Fruit fly (Drosophila melanogaster) whole organism, embryonic: ENCODE data around the gene mAChR-C.
A peak's percentile ranks its signal among the peaks of the same experiment; 100 is the strongest.

Source experiments
- Aef1 ChIP-seq: fragments of 200-800 bp; sonication (Bioruptor generic); IDR thresholded peaks from 3 replicates; pipeline ENCODE4 v1.3.6; 2022; ENCODE audit warnings: missing biosample characterization, missing genetic modification characterization
- Asciz ChIP-seq: fragments of 200-800 bp; sonication (Bioruptor generic); optimal IDR thresholded peaks from 2 replicates; lab custom pipeline; 2017; ENCODE audit warnings: missing biosample characterization, mild to moderate bottlenecking, missing genetic modification characterization, missing genetic modification reagents
- CG10565 ChIP-seq: fragments of 200-800 bp; sonication (Bioruptor generic); optimal IDR thresholded peaks from 3 replicates; lab custom pipeline; 2016; ENCODE audit warnings: missing biosample characterization, mild to moderate bottlenecking, missing genetic modification characterization
- CG12155 ChIP-seq: fragments of 200-800 bp; sonication (Bioruptor generic); optimal IDR thresholded peaks from 3 replicates; lab custom pipeline; 2016; ENCODE audit warnings: missing biosample characterization, missing genetic modification characterization
- CG12299 ChIP-seq: fragments of 200-800 bp; sonication (Bioruptor generic); optimal IDR thresholded peaks from 2 replicates; lab custom pipeline; 2018; ENCODE audit warnings: missing biosample characterization, mild to moderate bottlenecking, missing genetic modification characterization
- CG12391 ChIP-seq: fragments of 200-800 bp; sonication (Bioruptor generic); optimal IDR thresholded peaks from 3 replicates; lab custom pipeline; 2018; ENCODE audit warnings: missing biosample characterization, mild to moderate bottlenecking, missing genetic modification characterization, moderate library complexity
- CG13123 ChIP-seq: fragments of 200-800 bp; sonication (Bioruptor generic); optimal IDR thresholded peaks from 2 replicates; lab custom pipeline; 2016; ENCODE audit warnings: missing biosample characterization, missing genetic modification characterization
- CG14667 ChIP-seq: fragments of 200-800 bp; sonication (Bioruptor generic); IDR thresholded peaks from 2 replicates; pipeline ENCODE4 v1.3.6; 2022; ENCODE audit warnings: missing biosample characterization, missing genetic modification characterization
- CG14860 ChIP-seq: fragments of 200-800 bp; sonication (Bioruptor generic); IDR thresholded peaks from 3 replicates; pipeline ENCODE4 v1.3.6; 2022; ENCODE audit warnings: missing biosample characterization, missing genetic modification characterization; ENCODE audit not compliant: partially characterized antibody
- CG2129 ChIP-seq: fragments of 200-800 bp; sonication (Bioruptor generic); IDR thresholded peaks from 2 replicates; pipeline ENCODE4 v1.3.6; 2022; ENCODE audit warnings: missing biosample characterization, missing genetic modification characterization; ENCODE audit not compliant: partially characterized antibody
- CG3065 ChIP-seq: fragments of 200-800 bp; sonication (Bioruptor generic); optimal IDR thresholded peaks from 2 replicates; lab custom pipeline; 2016; ENCODE audit warnings: missing biosample characterization, missing genetic modification characterization
- CG32767 ChIP-seq: fragments of 200-800 bp; sonication (Bioruptor generic); IDR thresholded peaks from 2 replicates; pipeline ENCODE4 v1.3.6; 2022; ENCODE audit warnings: missing biosample characterization, missing genetic modification characterization
- CG4707 ChIP-seq: fragments of 200-800 bp; sonication (Bioruptor generic); optimal IDR thresholded peaks from 2 replicates; lab custom pipeline; 2018; ENCODE audit warnings: missing biosample characterization, mild to moderate bottlenecking, missing genetic modification characterization, moderate library complexity
- CG5180 ChIP-seq: fragments of 200-800 bp; sonication (Bioruptor generic); optimal IDR thresholded peaks from 3 replicates; lab custom pipeline; 2017; ENCODE audit warnings: missing biosample characterization, missing genetic modification characterization, mild to moderate bottlenecking, moderate library complexity, missing genetic modification reagents
- CG7271 ChIP-seq: fragments of 200-800 bp; sonication (Bioruptor generic); optimal IDR thresholded peaks from 2 replicates; lab custom pipeline; 2018; ENCODE audit warnings: missing biosample characterization, mild to moderate bottlenecking, missing genetic modification characterization, moderate library complexity
- CG7556 ChIP-seq: fragments of 200-800 bp; sonication (Bioruptor generic); optimal IDR thresholded peaks from 2 replicates; lab custom pipeline; 2017; ENCODE audit warnings: missing biosample characterization, mild to moderate bottlenecking, missing genetic modification characterization
- CG7928 ChIP-seq: fragments of 200-800 bp; sonication (Bioruptor generic); optimal IDR thresholded peaks from 2 replicates; lab custom pipeline; 2017; ENCODE audit warnings: missing biosample characterization, mild to moderate bottlenecking, missing genetic modification characterization
- CrebB ChIP-seq: fragments of 200-800 bp; sonication (Bioruptor generic); optimal IDR thresholded peaks from 3 replicates; lab custom pipeline; 2018; ENCODE audit warnings: missing biosample characterization, mild to moderate bottlenecking, missing genetic modification characterization
- Deaf1 ChIP-seq: fragments of 200-800 bp; optimal IDR thresholded peaks from 3 replicates; lab custom pipeline; 2019; ENCODE audit warnings: missing biosample characterization, mild to moderate bottlenecking, missing genetic modification characterization, moderate library complexity
- Fer1 ChIP-seq: fragments of 200-800 bp; sonication (Bioruptor generic); optimal IDR thresholded peaks from 2 replicates; lab custom pipeline; 2017; ENCODE audit warnings: missing biosample characterization, mild to moderate bottlenecking, missing genetic modification characterization
- Fer3 ChIP-seq: fragments of 200-800 bp; sonication (Bioruptor generic); optimal IDR thresholded peaks from 2 replicates; lab custom pipeline; 2018; ENCODE audit warnings: missing biosample characterization, mild to moderate bottlenecking, missing genetic modification characterization, moderate library complexity
- Gug ChIP-seq: fragments of 200-800 bp; sonication (Bioruptor generic); IDR thresholded peaks from 4 replicates; pipeline ENCODE4 v1.3.6; 2022; ENCODE audit warnings: missing biosample characterization, missing genetic modification characterization
- H15 ChIP-seq: fragments of 200-800 bp; sonication (Bioruptor generic); IDR thresholded peaks from 3 replicates; pipeline ENCODE4 v1.3.6; 2022; ENCODE audit warnings: missing biosample characterization, missing genetic modification characterization
- Hmr ChIP-seq: fragments of 200-800 bp; sonication (Bioruptor generic); optimal IDR thresholded peaks from 3 replicates; lab custom pipeline; 2017; ENCODE audit warnings: mild to moderate bottlenecking, missing biosample characterization, missing genetic modification reagents, missing genetic modification characterization
- Hmx ChIP-seq: fragments of 200-800 bp; sonication (Bioruptor generic); optimal IDR thresholded peaks from 2 replicates; lab custom pipeline; 2016; ENCODE audit warnings: missing biosample characterization, missing genetic modification characterization
- Mes4 ChIP-seq: fragments of 200-800 bp; sonication (Bioruptor generic); optimal IDR thresholded peaks from 2 replicates; lab custom pipeline; 2016; ENCODE audit warnings: missing biosample characterization, missing genetic modification characterization
- NC2α ChIP-seq: fragments of 200-800 bp; sonication (Bioruptor generic); optimal IDR thresholded peaks from 2 replicates; lab custom pipeline; 2016; ENCODE audit warnings: missing biosample characterization, missing genetic modification characterization
- NK7.1 ChIP-seq: fragments of 200-800 bp; sonication (Bioruptor generic); optimal IDR thresholded peaks from 3 replicates; lab custom pipeline; 2016; ENCODE audit warnings: missing biosample characterization, missing genetic modification characterization
- Nf-YC ChIP-seq: fragments of 200-800 bp; optimal IDR thresholded peaks from 3 replicates; lab custom pipeline; 2019; ENCODE audit warnings: missing biosample characterization, mild to moderate bottlenecking, missing genetic modification characterization, moderate library complexity
- Rfx ChIP-seq: fragments of 200-800 bp; sonication (Bioruptor generic); IDR thresholded peaks from 2 replicates; pipeline ENCODE4 v1.3.6; 2022; ENCODE audit warnings: missing biosample characterization, missing genetic modification characterization
- Rx ChIP-seq: fragments of 200-800 bp; sonication (Bioruptor generic); IDR thresholded peaks from 2 replicates; pipeline ENCODE4 v1.3.6; 2022; ENCODE audit warnings: missing biosample characterization, missing genetic modification characterization
- Sry-δ ChIP-seq: fragments of 200-800 bp; sonication (Bioruptor generic); optimal IDR thresholded peaks from 2 replicates; lab custom pipeline; 2016; ENCODE audit warnings: missing biosample characterization, missing genetic modification characterization
- Vsx1 ChIP-seq: fragments of 200-800 bp; sonication (Bioruptor generic); optimal IDR thresholded peaks from 2 replicates; lab custom pipeline; 2017; ENCODE audit warnings: missing biosample characterization, mild to moderate bottlenecking, missing genetic modification characterization, missing genetic modification reagents
- bcd ChIP-seq: fragments of 200-800 bp; sonication (Bioruptor generic); optimal IDR thresholded peaks from 2 replicates; lab custom pipeline; 2017; ENCODE audit warnings: missing biosample characterization, mild to moderate bottlenecking, missing genetic modification characterization
- chm ChIP-seq: fragments of 200-800 bp; sonication (Bioruptor generic); IDR thresholded peaks from 2 replicates; pipeline ENCODE4 v1.3.6; 2022; ENCODE audit warnings: missing biosample characterization, missing genetic modification characterization
- ci ChIP-seq: fragments of 200-800 bp; sonication (Bioruptor generic); IDR thresholded peaks from 3 replicates; pipeline ENCODE4 v1.3.6; 2022; ENCODE audit warnings: missing biosample characterization, missing genetic modification characterization
- corto ChIP-seq: fragments of 200-800 bp; sonication (Bioruptor generic); optimal IDR thresholded peaks from 2 replicates; lab custom pipeline; 2016; ENCODE audit warnings: missing biosample characterization, mild to moderate bottlenecking, missing genetic modification characterization, moderate library complexity
- her ChIP-seq: fragments of 200-800 bp; sonication (Bioruptor generic); optimal IDR thresholded peaks from 2 replicates; lab custom pipeline; 2016; ENCODE audit warnings: missing biosample characterization, missing genetic modification characterization
- hkb ChIP-seq, 2 experiments: fragments of 200-800 bp in 1 of 2; fragments of >200 bp in 1 of 2; sonication (Bioruptor generic) in 1 of 2; IDR thresholded peaks in 1 of 2; optimal IDR thresholded peaks in 1 of 2; 2 replicates each; pipeline versions ENCODE4 v1.3.6 to Lab custom; 2017 to 2022; ENCODE audit warnings: missing biosample characterization in 1 of 2, missing genetic modification characterization in 1 of 2
- hth ChIP-seq: fragments of >200 bp; optimal IDR thresholded peaks from 2 replicates; lab custom pipeline; 2017; ENCODE audit warnings: inconsistent platforms
- kni ChIP-seq: fragments of 200-800 bp; sonication (Bioruptor generic); optimal IDR thresholded peaks from 3 replicates; lab custom pipeline; 2017; ENCODE audit warnings: mild to moderate bottlenecking, missing biosample characterization, missing genetic modification reagents, missing genetic modification characterization
- lab ChIP-seq: fragments of 200-800 bp; sonication (Bioruptor generic); optimal IDR thresholded peaks from 3 replicates; lab custom pipeline; 2017; ENCODE audit warnings: missing biosample characterization, missing genetic modification characterization, mild to moderate bottlenecking, moderate library complexity, missing genetic modification reagents
- lilli ChIP-seq: fragments of 200-800 bp; sonication (Bioruptor generic); optimal IDR thresholded peaks from 3 replicates; lab custom pipeline; 2016; ENCODE audit warnings: missing biosample characterization, missing genetic modification characterization
- lov ChIP-seq, 2 experiments: fragments of 200-800 bp in 1 of 2; fragments of >200 bp in 1 of 2; sonication (Bioruptor generic) in 1 of 2; IDR thresholded peaks in 1 of 2; optimal IDR thresholded peaks in 1 of 2; 2 replicates in 1 of 2; 3 replicates in 1 of 2; pipeline versions ENCODE4 v1.3.6 to Lab custom; 2017 to 2022; ENCODE audit warnings: missing biosample characterization in 1 of 2, missing genetic modification characterization in 1 of 2
- mirr ChIP-seq: fragments of 200-800 bp; sonication (Bioruptor generic); optimal IDR thresholded peaks from 3 replicates; lab custom pipeline; 2018; ENCODE audit warnings: missing biosample characterization, mild to moderate bottlenecking, missing genetic modification characterization
- ranshi ChIP-seq: fragments of 200-800 bp; sonication (Bioruptor generic); IDR thresholded peaks from 2 replicates; pipeline ENCODE4 v1.3.6; 2022; ENCODE audit warnings: missing biosample characterization, missing genetic modification characterization
- seq ChIP-seq: fragments of 200-800 bp; sonication (Bioruptor generic); IDR thresholded peaks from 2 replicates; pipeline ENCODE4 v1.3.6; 2022; ENCODE audit warnings: missing biosample characterization, missing genetic modification characterization
- slp2 ChIP-seq: fragments of 200-800 bp; sonication (Bioruptor generic); optimal IDR thresholded peaks from 2 replicates; lab custom pipeline; 2016; ENCODE audit warnings: missing biosample characterization, missing genetic modification characterization
- wdn ChIP-seq: fragments of 200-800 bp; sonication (Bioruptor generic); IDR thresholded peaks from 2 replicates; pipeline ENCODE4 v1.3.6; 2022; ENCODE audit warnings: missing biosample characterization, missing genetic modification characterization

mAChR-C gene

dm6 chrX:6854563-6854962 lies 22.1 kb upstream of the mAChR-C start (continued):
- no peak for TF ChIP-seq hth (lab: Kevin White, UChicago)
- TF ChIP-seq mirr (GFP tag; lab: Kevin White, UChicago), result no peak
- TF ChIP-seq Hmx (GFP tag; lab: Kevin White, UChicago), result peak; percentile 43
- peak; percentile 76 for TF ChIP-seq Aef1 (GFP tag; lab: Robert Waterston, UW)
- TF ChIP-seq CG3065 (GFP tag; lab: Kevin White, UChicago), result no peak
- peak; percentile 47 for TF ChIP-seq slp2 (GFP tag; lab: Kevin White, UChicago)
- peak; percentile 61; the same call in 1 of the 2 replicates for TF ChIP-seq wdn (GFP tag; lab: Robert Waterston, UW)
- TF ChIP-seq Deaf1, result peak; percentile 49
- peak; percentile 83 for TF ChIP-seq bcd (GFP tag; lab: Kevin White, UChicago)
- peak; percentile 40 for TF ChIP-seq CG13123 (GFP tag; lab: Kevin White, UChicago)
- TF ChIP-seq CG12391 (tag; lab: Kevin White, UChicago), result peak; percentile 84
- TF ChIP-seq ci, result peak; percentile 91
- peak; percentile 67; the same call in 1 of the 2 replicates for TF ChIP-seq CG14667 (GFP tag; lab: Robert Waterston, UW)
- peak; percentile 78; the same call in 3 of the 4 replicates for TF ChIP-seq Gug (GFP tag; lab: Robert Waterston, UW)
- TF ChIP-seq CG2129 (GFP tag; lab: Robert Waterston, UW), result no peak
- no peak for TF ChIP-seq lov (optimal IDR thresholded peaks at IDR 0.05; lab: Kevin White, UChicago)
- TF ChIP-seq lov (GFP tag; IDR thresholded peaks at IDR 0.05; lab: Robert Waterston, UW), result peak; percentile 63; the same call in 2 of the 3 replicates
- TF ChIP-seq NK7.1 (GFP tag; lab: Kevin White, UChicago), result peak; percentile 19
- TF ChIP-seq lilli, result peak; percentile 88
- TF ChIP-seq CG14860 (GFP tag; lab: Robert Waterston, UW), result no peak
- TF ChIP-seq CG7928 (GFP tag; lab: Kevin White, UChicago), result peak; percentile 59
- TF ChIP-seq CG7271 (tag; lab: Kevin White, UChicago), result peak; percentile 2
- TF ChIP-seq Rfx (GFP tag; lab: Robert Waterston, UW), result peak; percentile 79
- TF ChIP-seq ranshi (GFP tag; lab: Robert Waterston, UW), result peak; percentile 70
- TF ChIP-seq H15 (GFP tag; lab: Robert Waterston, UW), result peak; percentile 81
- TF ChIP-seq Sry-δ (GFP tag; lab: Kevin White, UChicago), result peak; percentile 8
- TF ChIP-seq her (GFP tag; lab: Kevin White, UChicago), result peak; percentile 0
- TF ChIP-seq corto (GFP tag; lab: Kevin White, UChicago), result peak; percentile 27
- TF ChIP-seq Rx (GFP tag; lab: Robert Waterston, UW), result peak; percentile 58
- TF ChIP-seq CG4707 (GFP tag; lab: Kevin White, UChicago), result peak; percentile 73
- peak; percentile 66 for TF ChIP-seq CG5180 (GFP tag; lab: Kevin White, UChicago)
- peak; percentile 80 for TF ChIP-seq Asciz (GFP tag; lab: Kevin White, UChicago)
- peak; percentile 15 for TF ChIP-seq CrebB
- TF ChIP-seq NC2α (GFP tag; lab: Kevin White, UChicago), result no peak
- peak; percentile 84 for TF ChIP-seq CG7556
- TF ChIP-seq Mes4 (GFP tag; lab: Kevin White, UChicago), result peak; percentile 55

dm6 chrX:6853384-6853783 lies 20.9 kb upstream of the mAChR-C start:
- peak; percentile 7 for TF ChIP-seq Hmr (GFP tag; lab: Kevin White, UChicago)
- peak; percentile 77; the same call in 1 of the 2 replicates for TF ChIP-seq chm
- no peak for TF ChIP-seq hkb (optimal IDR thresholded peaks at IDR 0.05; lab: Kevin White, UChicago)
- TF ChIP-seq hkb (GFP tag; IDR thresholded peaks at IDR 0.05; lab: Robert Waterston, UW), result peak; percentile 39; the same call in 1 of the 2 replicates
- peak; percentile 91 for TF ChIP-seq CG3065 (GFP tag; lab: Kevin White, UChicago)
- TF ChIP-seq Fer3 (tag; lab: Kevin White, UChicago), result no peak
- peak; percentile 61 for TF ChIP-seq Nf-YC
- TF ChIP-seq seq, result peak; percentile 38; the same call in 1 of the 2 replicates
- no peak for TF ChIP-seq CG12155 (GFP tag; lab: Kevin White, UChicago)
- TF ChIP-seq CG5180 (GFP tag; lab: Kevin White, UChicago), result peak; percentile 34
- TF ChIP-seq lab, result peak; percentile 66
- TF ChIP-seq kni (GFP tag; lab: Kevin White, UChicago), result peak; percentile 90
- TF ChIP-seq CG12299 (tag; lab: Kevin White, UChicago), result peak; percentile 70
- TF ChIP-seq CG32767, result peak; percentile 66; the same call in 1 of the 2 replicates
- TF ChIP-seq CG10565 (GFP tag; lab: Kevin White, UChicago), result no peak
- no peak for TF ChIP-seq Vsx1 (GFP tag; lab: Kevin White, UChicago)
- TF ChIP-seq Fer1, result peak; percentile 3
